Worm (Caenorhabditis elegans) whole organism, young adult: ENCODE results near the gene oac-54.
A peak's percentile ranks its signal among the peaks of the same experiment; 100 is the strongest.

ENCODE experiments used
- B0019.2 ChIP-seq: fragments of 200-800 bp; sonication (Bioruptor generic); conservative IDR thresholded peaks from 2 replicates; pipeline ENCODE4 v1.3.6; 2022; ENCODE audit warnings: missing genetic modification reagents, missing genetic modification characterization, missing compliant biosample characterization
- F49E8.2 ChIP-seq: sonication (generic microtip); optimal IDR thresholded peaks from 3 replicates; lab custom pipeline; 2017; ENCODE audit warnings: missing genetic modification characterization, mild to moderate bottlenecking, missing compliant biosample characterization, antibody characterized with exemption, moderate library complexity; ENCODE audit not compliant: insufficient read depth
- Y53G8AR.9 ChIP-seq: fragments of 200-800 bp; sonication (Bioruptor generic); conservative IDR thresholded peaks from 2 replicates; pipeline ENCODE4 v1.3.6; 2022; ENCODE audit warnings: missing genetic modification reagents, missing genetic modification characterization, missing compliant biosample characterization
- Y79H2A.3 ChIP-seq: fragments of 200-800 bp; sonication (Bioruptor generic); conservative IDR thresholded peaks from 2 replicates; pipeline ENCODE4 v1.3.6; 2022; ENCODE audit warnings: missing genetic modification reagents, missing genetic modification characterization, missing compliant biosample characterization
- ceh-58 ChIP-seq: fragments of 200-800 bp; sonication (Bioruptor generic); IDR thresholded peaks from 2 replicates; pipeline ENCODE4 v1.3.6; 2022; ENCODE audit warnings: missing genetic modification characterization, missing compliant biosample characterization
- egl-18 ChIP-seq: fragments of 200-800 bp; sonication (Bioruptor generic); IDR thresholded peaks from 2 replicates; pipeline ENCODE4 v1.3.6; 2022; ENCODE audit warnings: missing genetic modification reagents, missing genetic modification characterization, missing compliant biosample characterization
- egrh-3 ChIP-seq: fragments of 200-800 bp; sonication (Bioruptor generic); IDR thresholded peaks from 2 replicates; pipeline ENCODE4 v1.3.6; 2022; ENCODE audit warnings: missing genetic modification reagents, missing genetic modification characterization, missing compliant biosample characterization
- nfya-2 ChIP-seq: fragments of 200-800 bp; sonication (Bioruptor generic); IDR thresholded peaks from 2 replicates; pipeline ENCODE4 v1.3.6; 2022; ENCODE audit warnings: missing genetic modification reagents, missing genetic modification characterization, missing compliant biosample characterization
- pha-4 ChIP-seq: fragments of 150-350 bp; sonication (generic microtip); optimal IDR thresholded peaks from 2 replicates; lab custom pipeline; 2014; ENCODE audit warnings: missing biosample characterization, missing genetic modification reagents, missing genetic modification characterization
- repo-1 ChIP-seq: sonication (generic microtip); optimal IDR thresholded peaks from 2 replicates; lab custom pipeline; 2017; ENCODE audit warnings: mild to moderate bottlenecking, missing genetic modification characterization, missing compliant biosample characterization

DNA sequence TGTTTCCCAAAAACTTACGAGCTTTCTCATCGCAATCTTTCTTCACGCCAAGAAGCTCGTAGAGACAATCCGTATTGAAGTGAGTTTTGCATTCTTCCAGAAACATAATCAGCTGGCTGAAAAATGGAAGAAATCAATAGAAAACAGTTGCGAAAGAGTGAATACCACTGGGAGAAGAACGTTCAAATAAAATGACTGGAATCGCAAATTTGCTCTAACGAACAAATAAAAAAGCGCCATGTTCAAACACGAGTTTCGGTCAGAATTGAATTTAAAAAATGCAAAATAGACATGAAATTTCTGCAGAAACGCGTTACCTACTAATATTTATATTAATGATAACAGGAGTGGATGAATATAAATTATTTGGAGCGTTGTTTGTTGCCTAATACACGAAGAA is 49.5 kb upstream of the oac-54 start, which contains the start of gene dnj-23:
- TF ChIP-seq egrh-3 (GFP tag; lab: Robert Waterston, UW) (no peak), F49E8.2 (no peak), nfya-2 (GFP tag; lab: Robert Waterston, UW) (no peak), ceh-58 (GFP tag; lab: Robert Waterston, UW) (no peak), egl-18 (GFP tag; lab: Robert Waterston, UW) (no peak), Y79H2A.3 (GFP tag; lab: Robert Waterston, UW) (no peak), repo-1 (tag; lab: Kevin White, UChicago) (no peak), pha-4 (tag; lab: Kevin White, UChicago) (peak; percentile 5), B0019.2 (GFP tag; lab: Robert Waterston, UW) (no peak), Y53G8AR.9 (no peak)
